Worm (Caenorhabditis elegans) whole organism, L1 larva: Measurements from ENCODE around the gene T13C5.2.

Source experiments
- C04F5.9 ChIP-seq: sonication (generic microtip); optimal IDR thresholded peaks from 2 replicates; lab custom pipeline; 2016; ENCODE audit warnings: missing genetic modification characterization, missing compliant biosample characterization
- C16A3.4 ChIP-seq: fragments of 150-350 bp; optimal IDR thresholded peaks from 2 replicates; lab custom pipeline; 2014; ENCODE audit warnings: missing biosample characterization, missing genetic modification characterization
- C34B4.2 ChIP-seq: sonication (generic microtip); optimal IDR thresholded peaks from 2 replicates; lab custom pipeline; 2017; ENCODE audit warnings: mild to moderate bottlenecking, missing genetic modification characterization, missing compliant biosample characterization
- F16B12.6 ChIP-seq: fragments of 150-350 bp; optimal IDR thresholded peaks from 2 replicates; lab custom pipeline; 2014; ENCODE audit warnings: missing biosample characterization, missing genetic modification characterization
- aha-1 ChIP-seq: fragments of 150-350 bp; optimal IDR thresholded peaks from 2 replicates; lab custom pipeline; 2014; ENCODE audit warnings: missing biosample characterization, missing genetic modification characterization
- aly-2 ChIP-seq: fragments of 150-350 bp; optimal IDR thresholded peaks from 2 replicates; lab custom pipeline; 2014; ENCODE audit warnings: missing biosample characterization, missing genetic modification characterization
- blmp-1 ChIP-seq: fragments of 150-350 bp; optimal IDR thresholded peaks from 2 replicates; lab custom pipeline; 2014; ENCODE audit warnings: missing biosample characterization, missing genetic modification characterization
- ceh-63 ChIP-seq: fragments of 200-800 bp; sonication (Bioruptor generic); optimal IDR thresholded peaks from 2 replicates; lab custom pipeline; 2018; ENCODE audit warnings: mild to moderate bottlenecking, missing genetic modification characterization, missing compliant biosample characterization
- dpl-1 ChIP-seq, 3 experiments: fragments of 150-350 bp in 2 of 3; sonication (generic microtip) in 1 of 3; optimal IDR thresholded peaks; 2 replicates each; lab custom pipeline; 2014 to 2017; ENCODE audit warnings: missing biosample characterization in 3 of 3, missing genetic modification characterization in 3 of 3, missing genetic modification reagents in 3 of 3
- ets-5 ChIP-seq: fragments of 200-800 bp; sonication (Bioruptor generic); IDR thresholded peaks from 2 replicates; pipeline ENCODE4 v1.3.6; 2022; ENCODE audit warnings: missing genetic modification characterization, missing compliant biosample characterization
- irx-1 ChIP-seq: sonication (generic microtip); optimal IDR thresholded peaks from 2 replicates; lab custom pipeline; 2016; ENCODE audit warnings: missing genetic modification characterization, missing compliant biosample characterization
- jun-1 ChIP-seq: fragments of 150-350 bp; optimal IDR thresholded peaks from 2 replicates; lab custom pipeline; 2014; ENCODE audit warnings: missing biosample characterization, missing genetic modification reagents, missing genetic modification characterization
- lin-13 ChIP-seq: fragments of 150-350 bp; optimal IDR thresholded peaks from 2 replicates; lab custom pipeline; 2014; ENCODE audit warnings: missing biosample characterization, missing genetic modification reagents, missing genetic modification characterization
- lin-14 ChIP-seq: fragments of 200-800 bp; sonication (Bioruptor generic); optimal IDR thresholded peaks from 2 replicates; lab custom pipeline; 2018; ENCODE audit warnings: mild to moderate bottlenecking, missing genetic modification characterization, moderate library complexity, missing compliant biosample characterization
- lsy-2 ChIP-seq, 2 experiments: fragments of 150-350 bp; optimal IDR thresholded peaks; 2 replicates each; lab custom pipeline; 2014; ENCODE audit warnings: missing biosample characterization in 2 of 2, missing genetic modification characterization in 2 of 2
- mab-9 ChIP-seq: fragments of 200-800 bp; sonication (Bioruptor generic); IDR thresholded peaks from 2 replicates; pipeline ENCODE4 v1.3.6; 2022; ENCODE audit warnings: missing genetic modification reagents, missing genetic modification characterization, missing compliant biosample characterization
- mef-2 ChIP-seq: fragments of 150-350 bp; optimal IDR thresholded peaks from 2 replicates; lab custom pipeline; 2014; ENCODE audit warnings: missing biosample characterization, missing genetic modification characterization
- mep-1 ChIP-seq: fragments of 150-350 bp; optimal IDR thresholded peaks from 2 replicates; lab custom pipeline; 2014; ENCODE audit warnings: missing biosample characterization, missing genetic modification characterization
- nhr-20 ChIP-seq: sonication (generic microtip); optimal IDR thresholded peaks from 2 replicates; lab custom pipeline; 2016; ENCODE audit warnings: mild to moderate bottlenecking, missing genetic modification characterization, missing compliant biosample characterization
- nhr-237 ChIP-seq: fragments of 150-350 bp; optimal IDR thresholded peaks from 2 replicates; lab custom pipeline; 2014; ENCODE audit warnings: missing biosample characterization, missing genetic modification characterization
- nhr-47 ChIP-seq: sonication (generic microtip); optimal IDR thresholded peaks from 2 replicates; lab custom pipeline; 2016; ENCODE audit warnings: mild to moderate bottlenecking, missing genetic modification characterization, moderate library complexity, missing compliant biosample characterization
- nhr-76 ChIP-seq: sonication (generic microtip); optimal IDR thresholded peaks from 2 replicates; lab custom pipeline; 2017; ENCODE audit warnings: missing biosample characterization, missing genetic modification characterization
- nhr-84 ChIP-seq: sonication (generic microtip); optimal IDR thresholded peaks from 2 replicates; lab custom pipeline; 2017; ENCODE audit warnings: missing biosample characterization, missing genetic modification characterization
- pag-3 ChIP-seq: sonication (generic microtip); optimal IDR thresholded peaks from 2 replicates; lab custom pipeline; 2017; ENCODE audit warnings: missing genetic modification characterization, mild to moderate bottlenecking, missing compliant biosample characterization, antibody characterized with exemption, borderline replicate concordance; ENCODE audit not compliant: insufficient read depth
- rnt-1 ChIP-seq: sonication (generic microtip); optimal IDR thresholded peaks from 2 replicates; lab custom pipeline; 2016; ENCODE audit warnings: mild to moderate bottlenecking, missing genetic modification characterization, moderate library complexity, missing compliant biosample characterization
- skn-1 ChIP-seq: fragments of 150-350 bp; optimal IDR thresholded peaks from 2 replicates; lab custom pipeline; 2014; ENCODE audit warnings: missing biosample characterization, missing genetic modification characterization
- snpc-4 ChIP-seq: fragments of 150-350 bp; optimal IDR thresholded peaks from 2 replicates; lab custom pipeline; 2014; ENCODE audit warnings: missing biosample characterization, missing genetic modification characterization
- sox-4 ChIP-seq: sonication (generic microtip); optimal IDR thresholded peaks from 2 replicates; lab custom pipeline; 2016; ENCODE audit warnings: missing genetic modification characterization, missing compliant biosample characterization
- sptf-1 ChIP-seq: fragments of 150-350 bp; optimal IDR thresholded peaks from 2 replicates; lab custom pipeline; 2014; ENCODE audit warnings: missing biosample characterization, missing genetic modification characterization
- sup-37 ChIP-seq: fragments of 200-800 bp; sonication (Bioruptor generic); optimal IDR thresholded peaks from 2 replicates; lab custom pipeline; 2018; ENCODE audit warnings: mild to moderate bottlenecking, missing genetic modification characterization, missing compliant biosample characterization
- swsn-7 ChIP-seq: sonication (generic microtip); optimal IDR thresholded peaks from 2 replicates; lab custom pipeline; 2016; ENCODE audit warnings: missing genetic modification characterization, missing compliant biosample characterization
- unc-130 ChIP-seq: fragments of 150-350 bp; optimal IDR thresholded peaks from 2 replicates; lab custom pipeline; 2017; ENCODE audit warnings: missing biosample characterization, missing genetic modification characterization, inconsistent platforms
- unc-62 ChIP-seq: fragments of 150-350 bp; optimal IDR thresholded peaks from 2 replicates; lab custom pipeline; 2014; ENCODE audit warnings: missing biosample characterization, missing genetic modification reagents, missing genetic modification characterization
- unc-86 ChIP-seq: sonication (generic microtip); optimal IDR thresholded peaks from 2 replicates; lab custom pipeline; 2016; ENCODE audit warnings: missing genetic modification characterization, missing compliant biosample characterization
- ztf-11 ChIP-seq, 2 experiments: sonication (generic microtip); optimal IDR thresholded peaks; 2 replicates each; lab custom pipeline; 2016 to 2017; ENCODE audit warnings: missing genetic modification characterization in 2 of 2, missing biosample characterization in 1 of 2, missing compliant biosample characterization in 1 of 2
- ztf-4 ChIP-seq: fragments of 150-350 bp; optimal IDR thresholded peaks from 2 replicates; lab custom pipeline; 2014; ENCODE audit warnings: missing biosample characterization, missing genetic modification characterization

T13C5.2 gene

DNA sequence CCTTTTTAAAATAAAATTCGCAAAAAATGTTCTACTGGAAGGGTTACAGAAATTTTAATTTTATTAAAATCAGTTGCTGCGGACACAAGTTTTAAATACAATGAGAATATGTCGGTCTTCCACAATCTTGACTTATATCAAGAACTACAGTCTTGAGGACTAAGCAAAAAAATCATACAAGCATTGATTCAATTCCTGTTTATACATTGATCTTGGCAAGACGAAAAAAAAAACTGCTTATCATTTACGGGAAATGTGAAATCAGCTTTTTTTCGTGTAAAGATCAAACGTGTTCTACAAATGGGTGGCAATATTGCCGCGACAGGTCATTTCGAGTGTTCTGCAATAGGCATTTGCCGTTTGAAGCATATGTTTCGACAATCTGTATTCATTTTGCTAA is at the start of gene T13C5.2:
T13C5.2 (plus strand) TSS at position 301 of the 400 bp plus-strand sequence.
- TF ChIP-seq ets-5 (no peak), dpl-1 (GFP tag; optimal IDR thresholded peaks at IDR 0.05; lab: Kevin White, UChicago) (no peak), C16A3.4 (tag; lab: Kevin White, UChicago) (no peak), blmp-1 (tag; lab: Kevin White, UChicago) (no peak)

ce11 chrX:6138243-6138642 is 46.6 kb upstream of the T13C5.2 start, which contains the start of gene Y72A10A.1:
Y72A10A.1 (minus strand) TSS chrX:6138343.
- TF ChIP-seq sup-37 (GFP tag; lab: Kevin White, UChicago) (no peak), nhr-20 (tag; lab: Kevin White, UChicago) (no peak), mep-1 (tag; lab: Kevin White, UChicago) (no peak), irx-1 (no peak), aly-2 (tag; lab: Kevin White, UChicago) (no peak), sox-4 (tag; lab: Kevin White, UChicago) (no peak), aha-1 (tag; lab: Kevin White, UChicago) (no peak), nhr-76 (tag; lab: Kevin White, UChicago) (no peak), ztf-11 (tag; optimal IDR thresholded peaks at IDR 0.05; lab: Kevin White, UChicago) (no peak), ztf-4 (tag; lab: Kevin White, UChicago) (no peak), ceh-63 (GFP tag; lab: Kevin White, UChicago) (no peak), F16B12.6 (tag; lab: Kevin White, UChicago) (no peak), nhr-84 (tag; lab: Kevin White, UChicago) (no peak), nhr-237 (tag; lab: Kevin White, UChicago) (no peak), skn-1 (tag; lab: Kevin White, UChicago) (no peak), snpc-4 (tag; lab: Kevin White, UChicago) (no peak)
- TF ChIP-seq, all 84 proteins: peak for 0

- TF ChIP-seq lin-14 (peak; percentile 32), unc-86 (tag; lab: Kevin White, UChicago) (no peak), rnt-1 (tag; lab: Kevin White, UChicago) (peak; percentile 21)
Measured at ce11 chrX:6145921-6146320, 38.9 kb upstream of the T13C5.2 start.

DNA sequence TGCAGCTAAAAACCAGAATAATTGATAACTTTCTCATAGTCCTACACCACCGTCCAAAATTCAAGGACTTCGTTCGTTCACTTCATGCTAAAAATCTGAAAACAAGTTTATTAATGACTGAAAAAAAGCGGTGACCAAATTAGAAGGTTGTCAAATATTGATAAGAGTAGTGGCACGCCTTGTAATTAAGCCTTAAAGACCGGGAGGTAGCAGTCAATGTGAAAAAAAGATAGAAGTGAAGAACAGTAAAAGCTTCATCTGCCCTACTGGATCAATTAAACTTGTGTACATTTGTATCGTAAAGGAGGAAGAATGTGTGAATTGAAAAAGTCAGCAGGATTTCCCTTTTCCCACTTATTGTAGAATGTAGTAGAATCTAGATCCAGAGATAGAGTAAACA is 34.4 kb upstream of the T13C5.2 start, which contains the start of gene tag-275:
tag-275 (minus strand) TSS at position 101 of the 400 bp plus-strand sequence.
- TF ChIP-seq C16A3.4 (tag; lab: Kevin White, UChicago), result no peak
- TF ChIP-seq rnt-1 (tag; lab: Kevin White, UChicago), result no peak
- no peak for TF ChIP-seq nhr-47 (tag; lab: Kevin White, UChicago)
- TF ChIP-seq C34B4.2 (tag; lab: Kevin White, UChicago), result no peak
- no peak for TF ChIP-seq mef-2 (tag; lab: Kevin White, UChicago)
- TF ChIP-seq lin-13 (GFP tag; lab: Kevin White, UChicago), result no peak
- TF ChIP-seq mab-9 (GFP tag; lab: Robert Waterston, UW), result no peak
- no peak for TF ChIP-seq jun-1 (tag; lab: Kevin White, UChicago)
- TF ChIP-seq sptf-1 (tag; lab: Kevin White, UChicago), result no peak
- TF ChIP-seq lin-14, result no peak
- TF ChIP-seq skn-1 (tag; lab: Kevin White, UChicago), result no peak
- no peak for TF ChIP-seq ztf-11 (tag; optimal IDR thresholded peaks at IDR 0.05; lab: Kevin White, UChicago)
- no peak for TF ChIP-seq lsy-2 (tag; optimal IDR thresholded peaks at IDR 0.05; lab: Kevin White, UChicago)
- no peak for TF ChIP-seq ets-5
- no peak for TF ChIP-seq sox-4 (tag; lab: Kevin White, UChicago)
- no peak for TF ChIP-seq C04F5.9 (tag; lab: Kevin White, UChicago)
- no peak for TF ChIP-seq unc-62
- TF ChIP-seq unc-130 (tag; lab: Kevin White, UChicago), result no peak
- no peak for TF ChIP-seq pag-3 (tag; lab: Kevin White, UChicago)
- TF ChIP-seq swsn-7 (tag; lab: Kevin White, UChicago), result no peak
